Worm (Caenorhabditis elegans) whole organism, L4 larva: ENCODE data around the gene fbxc-7.

Experiments used
- fkh-10 ChIP-seq: fragments of 150-350 bp; optimal IDR thresholded peaks from 2 replicates; lab custom pipeline; 2014; ENCODE audit warnings: missing biosample characterization, missing genetic modification reagents, missing genetic modification characterization
- nhr-11 ChIP-seq: fragments of 150-350 bp; optimal IDR thresholded peaks from 2 replicates; lab custom pipeline; 2014; ENCODE audit warnings: missing biosample characterization, missing genetic modification characterization
- nhr-237 ChIP-seq: sonication (generic microtip); optimal IDR thresholded peaks from 2 replicates; lab custom pipeline; 2017; ENCODE audit warnings: missing biosample characterization, missing genetic modification characterization
- nhr-28 ChIP-seq: fragments of 150-350 bp; optimal IDR thresholded peaks from 2 replicates; lab custom pipeline; 2014; ENCODE audit warnings: missing biosample characterization, missing genetic modification characterization
- pqm-1 ChIP-seq: sonication (generic microtip); optimal IDR thresholded peaks from 2 replicates; lab custom pipeline; 2017; ENCODE audit warnings: missing biosample characterization, missing genetic modification characterization

DNA sequence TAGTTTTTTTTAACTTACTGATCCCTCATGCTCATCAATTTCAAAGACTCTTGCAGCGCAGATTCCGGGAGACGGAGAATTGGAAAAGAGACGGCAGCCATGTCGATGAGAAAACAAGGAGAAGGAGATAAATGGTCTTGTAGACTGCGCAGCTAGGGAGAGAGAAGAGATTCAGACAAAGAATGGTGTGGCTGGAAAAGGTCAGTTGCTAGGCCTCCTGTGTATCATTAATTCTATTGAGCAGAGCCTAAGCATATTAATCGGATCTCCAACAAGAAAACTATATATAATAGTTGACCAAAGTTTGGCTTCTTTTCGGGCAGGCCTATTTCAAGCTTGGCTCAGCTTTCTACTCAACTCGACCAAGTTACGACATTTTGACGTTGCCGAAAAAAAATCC, 44.8 kb downstream of the fbxc-7 start, which contains the start of gene fbxb-29:
- TF ChIP-seq fkh-10 (GFP tag; lab: Kevin White, UChicago): no peak
- TF ChIP-seq nhr-237 (tag; lab: Kevin White, UChicago): no peak
- TF ChIP-seq nhr-11 (tag; lab: Kevin White, UChicago): no peak
- no peak for TF ChIP-seq nhr-28 (tag; lab: Kevin White, UChicago)
- TF ChIP-seq pqm-1: no peak
